Worm (Caenorhabditis elegans): Measurements from ENCODE around the gene H11E01.2.
A peak's percentile ranks its signal among the peaks of the same experiment; 100 is the strongest.

The H11E01.2 gene

DNA sequence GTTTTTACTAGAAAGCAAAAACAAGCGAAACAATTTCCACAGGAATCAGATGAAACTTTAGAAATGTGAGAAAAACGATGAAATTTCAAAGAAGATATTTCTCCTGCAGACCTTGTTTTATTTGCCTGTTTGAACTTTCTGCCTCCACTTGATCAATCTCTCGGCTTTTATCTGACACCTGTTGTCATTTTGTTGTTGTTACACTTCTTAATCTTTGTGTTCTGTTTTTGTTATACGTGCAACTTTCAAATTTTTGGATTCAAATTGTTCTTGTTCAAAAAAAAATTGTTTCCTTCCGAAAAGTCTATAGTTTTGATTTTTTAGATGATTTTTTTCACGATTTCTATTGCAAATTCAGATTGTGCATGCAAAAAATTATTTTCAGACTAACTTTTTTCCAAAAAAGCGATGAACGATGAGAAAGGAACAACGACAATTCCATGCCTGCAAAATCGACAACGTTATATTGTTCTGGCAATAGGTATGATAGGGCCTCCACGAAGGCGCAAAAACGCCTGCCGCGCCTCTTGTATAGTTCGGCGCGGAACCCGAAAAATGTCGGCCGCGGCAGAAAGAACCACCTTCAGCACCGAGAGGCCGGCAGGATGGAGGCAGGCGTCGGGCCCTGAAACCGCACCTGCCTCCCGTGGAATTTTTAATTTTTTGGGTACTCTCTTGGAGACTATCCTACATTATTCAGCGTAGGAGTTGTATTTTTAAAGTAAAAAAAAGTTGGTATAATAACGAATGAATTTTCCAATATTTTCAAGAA is at the start of gene H11E01.2:
TSS of gene H11E01.2 (plus strand) at position 380 of the 772 bp plus-strand sequence.
- TF ChIP-seq nhr-27 (tag; optimal IDR thresholded peaks at IDR 0.05): no peak
- TF ChIP-seq egrh-3 (GFP tag; IDR thresholded peaks at IDR 0.05): peak; percentile 47; the same call in 1 of the 2 replicates
- no peak for TF ChIP-seq dpl-1 (GFP tag; optimal IDR thresholded peaks at IDR 0.05)
- TF ChIP-seq zfh-2 (GFP tag; conservative IDR thresholded peaks at IDR 0.05): peak; percentile 78
- TF ChIP-seq ztf-22 (GFP tag; optimal IDR thresholded peaks at IDR 0.05): no peak
- no peak for TF ChIP-seq mxl-1 (tag; optimal IDR thresholded peaks at IDR 0.05)

DNA sequence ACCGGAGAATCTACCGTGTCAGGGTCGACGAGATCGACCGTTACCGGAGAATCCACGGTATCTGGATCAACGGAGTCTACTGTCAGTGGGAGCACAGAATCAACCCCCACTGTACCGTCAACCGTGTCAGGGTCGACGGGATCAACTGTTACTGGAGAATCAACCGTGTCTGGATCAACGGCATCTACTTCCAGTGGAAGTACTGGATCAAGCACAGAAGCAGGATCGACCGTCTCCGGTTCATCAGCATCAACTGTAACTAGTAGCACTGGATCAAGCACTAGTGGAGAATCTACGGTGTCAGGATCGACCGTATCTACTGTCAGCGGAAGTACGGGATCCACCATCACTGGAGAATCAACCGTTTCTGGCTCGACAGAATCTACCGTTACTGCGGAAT is 48.9 kb upstream of the H11E01.2 start, which contains the start of gene H02F09.2:
TSS of gene H02F09.2 (plus strand) at position 301 of the 400 bp plus-strand sequence.
- TF ChIP-seq rcor-1 (GFP tag; IDR thresholded peaks at IDR 0.05): no peak
- TF ChIP-seq lin-35 (GFP tag; optimal IDR thresholded peaks at IDR 0.05): no peak
- TF ChIP-seq ceh-40 (GFP tag; IDR thresholded peaks at IDR 0.05): no peak
- TF ChIP-seq F39B2.1 (GFP tag; IDR thresholded peaks at IDR 0.05): no peak
- TF ChIP-seq gei-17 (GFP tag; optimal IDR thresholded peaks at IDR 0.05): no peak
- TF ChIP-seq madf-10 (tag; optimal IDR thresholded peaks at IDR 0.05): no peak
- TF ChIP-seq Y53G8AR.9 (GFP tag; conservative IDR thresholded peaks at IDR 0.05): no peak
- TF ChIP-seq Y79H2A.3 (GFP tag; conservative IDR thresholded peaks at IDR 0.05): no peak
- TF ChIP-seq hmg-1.2 (GFP tag; IDR thresholded peaks at IDR 0.05): no peak
- TF ChIP-seq aptf-2 (GFP tag; conservative IDR thresholded peaks at IDR 0.05): no peak
- no peak for TF ChIP-seq xnd-1 (tag; optimal IDR thresholded peaks at IDR 0.05)
- no peak for TF ChIP-seq ceh-79 (tag; optimal IDR thresholded peaks at IDR 0.05)
- no peak for TF ChIP-seq F37B4.10 (GFP tag; IDR thresholded peaks at IDR 0.05)
- TF ChIP-seq attf-3 (GFP tag; conservative IDR thresholded peaks at IDR 0.05): no peak
- no peak for TF ChIP-seq F23B12.7 (tag; optimal IDR thresholded peaks at IDR 0.05; ENCODE audit: insufficient read depth)
- TF ChIP-seq mxl-1 (tag; optimal IDR thresholded peaks at IDR 0.05): no peak
- TF ChIP-seq ceh-100 (GFP tag; IDR thresholded peaks at IDR 0.05): no peak
- no peak for TF ChIP-seq fkh-3 (tag; optimal IDR thresholded peaks at IDR 0.05)
- TF ChIP-seq zim-3 (tag; optimal IDR thresholded peaks at IDR 0.05): no peak

DNA sequence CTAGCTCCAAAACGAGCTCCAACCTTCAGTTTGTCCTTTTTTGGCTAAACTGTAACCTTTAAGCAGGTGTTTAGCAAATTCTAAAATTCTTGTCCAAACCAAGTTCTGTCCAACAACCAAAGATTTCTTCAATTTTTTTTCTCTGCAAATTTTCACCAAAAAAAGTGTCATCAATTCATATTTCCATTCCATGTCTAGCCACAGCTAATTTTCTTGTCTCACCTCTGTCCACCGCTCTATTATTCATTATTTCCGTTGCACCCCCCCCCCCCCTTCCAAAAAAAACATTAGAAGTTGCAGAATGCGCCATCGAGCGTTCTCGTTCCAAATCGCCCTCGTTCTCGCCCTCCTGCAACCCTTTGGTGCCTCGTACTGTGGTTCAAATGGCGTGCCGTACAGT is 44.5 kb upstream of the H11E01.2 start, which contains the start of gene wrt-9:
TSS of gene wrt-9 (plus strand) at position 301 of the 400 bp plus-strand sequence.
- no peak for TF ChIP-seq aptf-3 (GFP tag; IDR thresholded peaks at IDR 0.05)
- no peak for TF ChIP-seq snpc-1.1 (tag; optimal IDR thresholded peaks at IDR 0.05; ENCODE audit: insufficient read depth)
- no peak for TF ChIP-seq D2030.7 (GFP tag; IDR thresholded peaks at IDR 0.05)
- TF ChIP-seq snpc-4 (GFP tag; optimal IDR thresholded peaks at IDR 0.05): no peak
- no peak for TF ChIP-seq snpc-4 (tag; optimal IDR thresholded peaks at IDR 0.05)
- TF ChIP-seq snpc-1.3 (tag; optimal IDR thresholded peaks at IDR 0.05; ENCODE audit: insufficient read depth): no peak
- TF ChIP-seq nhr-90 (tag; optimal IDR thresholded peaks at IDR 0.05): no peak
- TF ChIP-seq madf-8 (GFP tag; conservative IDR thresholded peaks at IDR 0.05): no peak
- no peak for TF ChIP-seq ccch-3 (GFP tag; optimal IDR thresholded peaks at IDR 0.05)
- TF ChIP-seq him-1 (tag; optimal IDR thresholded peaks at IDR 0.05): no peak
- TF ChIP-seq lin-40 (tag; optimal IDR thresholded peaks at IDR 0.05): no peak
- TF ChIP-seq F55B11.4 (tag; optimal IDR thresholded peaks at IDR 0.05; ENCODE audit: borderline replicate concordance, insufficient read depth): no peak
- TF ChIP-seq nfya-1 (tag; optimal IDR thresholded peaks at IDR 0.05; ENCODE audit: borderline replicate concordance, insufficient read depth): no peak
- TF ChIP-seq ztf-18 (tag; optimal IDR thresholded peaks at IDR 0.05): no peak
- no peak for TF ChIP-seq nhr-80 (tag; optimal IDR thresholded peaks at IDR 0.05)
- TF ChIP-seq let-607 (tag; optimal IDR thresholded peaks at IDR 0.05): no peak
- TF ChIP-seq ceh-58 (GFP tag; IDR thresholded peaks at IDR 0.05): no peak
- TF ChIP-seq ztf-25 (GFP tag; IDR thresholded peaks at IDR 0.05): no peak
- TF ChIP-seq nhr-27 (tag; optimal IDR thresholded peaks at IDR 0.05): no peak

All from whole organism, young adult.